Worm (Caenorhabditis elegans) whole organism, late embryonic: ENCODE measurements around the gene clec-214.

Experiments
- C08G9.2 ChIP-seq: sonication (generic microtip); optimal IDR thresholded peaks from 2 replicates; lab custom pipeline; 2016; ENCODE audit warnings: mild to moderate bottlenecking, missing genetic modification characterization, moderate library complexity, missing compliant biosample characterization
- K02D7.2 ChIP-seq: sonication (generic microtip); optimal IDR thresholded peaks from 2 replicates; lab custom pipeline; 2017; ENCODE audit warnings: mild to moderate bottlenecking, missing genetic modification characterization, missing compliant biosample characterization
- T23F11.4 ChIP-seq: fragments of 200-800 bp; sonication (Bioruptor generic); optimal IDR thresholded peaks from 2 replicates; lab custom pipeline; 2018; ENCODE audit warnings: mild to moderate bottlenecking, missing genetic modification characterization, missing compliant biosample characterization
- ahr-1 ChIP-seq: sonication (generic microtip); optimal IDR thresholded peaks from 2 replicates; lab custom pipeline; 2016; ENCODE audit warnings: missing genetic modification characterization, missing compliant biosample characterization
- ceh-14 ChIP-seq: sonication (generic microtip); optimal IDR thresholded peaks from 2 replicates; lab custom pipeline; 2016; ENCODE audit warnings: missing genotype, missing genetic modification characterization, missing compliant biosample characterization
- ceh-18 ChIP-seq: sonication (generic microtip); optimal IDR thresholded peaks from 2 replicates; lab custom pipeline; 2016; ENCODE audit warnings: missing genetic modification characterization, missing compliant biosample characterization
- ceh-19 ChIP-seq: fragments of 200-800 bp; sonication (Bioruptor generic); optimal IDR thresholded peaks from 2 replicates; lab custom pipeline; 2018; ENCODE audit warnings: mild to moderate bottlenecking, missing genetic modification characterization, missing compliant biosample characterization
- ceh-2 ChIP-seq: sonication (generic microtip); optimal IDR thresholded peaks from 2 replicates; lab custom pipeline; 2016; ENCODE audit warnings: missing genotype, missing genetic modification characterization, missing compliant biosample characterization
- ceh-22 ChIP-seq: sonication (generic microtip); optimal IDR thresholded peaks from 2 replicates; lab custom pipeline; 2017; ENCODE audit warnings: missing biosample characterization, missing genetic modification characterization
- ceh-30 ChIP-seq: fragments of 150-350 bp; optimal IDR thresholded peaks from 2 replicates; lab custom pipeline; 2014; ENCODE audit warnings: missing biosample characterization, missing genetic modification characterization
- ceh-31 ChIP-seq: sonication (generic microtip); optimal IDR thresholded peaks from 2 replicates; lab custom pipeline; 2016; ENCODE audit warnings: missing genetic modification characterization, missing compliant biosample characterization
- ceh-48 ChIP-seq: sonication (generic microtip); optimal IDR thresholded peaks from 2 replicates; lab custom pipeline; 2016; ENCODE audit warnings: missing genetic modification characterization, inconsistent platforms, missing compliant biosample characterization
- ceh-6 ChIP-seq: fragments of 200-800 bp; sonication (Bioruptor generic); optimal IDR thresholded peaks from 2 replicates; lab custom pipeline; 2018; ENCODE audit warnings: mild to moderate bottlenecking, missing genetic modification characterization, missing compliant biosample characterization
- ceh-9 ChIP-seq: sonication (generic microtip); optimal IDR thresholded peaks from 2 replicates; lab custom pipeline; 2016; ENCODE audit warnings: mild to moderate bottlenecking, missing genetic modification characterization, inconsistent platforms, missing compliant biosample characterization
- che-1 ChIP-seq: sonication (generic microtip); optimal IDR thresholded peaks from 2 replicates; lab custom pipeline; 2016; ENCODE audit warnings: mild to moderate bottlenecking, missing genetic modification characterization, missing compliant biosample characterization
- dve-1 ChIP-seq: sonication (generic microtip); optimal IDR thresholded peaks from 2 replicates; lab custom pipeline; 2017; ENCODE audit warnings: antibody characterized with exemption, mild to moderate bottlenecking, missing genetic modification characterization, missing compliant biosample characterization
- elt-2 ChIP-seq: sonication (generic microtip); optimal IDR thresholded peaks from 2 replicates; lab custom pipeline; 2016; ENCODE audit warnings: missing genetic modification reagents, missing genetic modification characterization, missing compliant biosample characterization
- elt-4 ChIP-seq: sonication (generic microtip); optimal IDR thresholded peaks from 2 replicates; lab custom pipeline; 2016; ENCODE audit warnings: missing genetic modification characterization, missing compliant biosample characterization
- eyg-1 ChIP-seq: sonication (generic microtip); optimal IDR thresholded peaks from 2 replicates; lab custom pipeline; 2016; ENCODE audit warnings: missing genotype, missing genetic modification characterization, missing compliant biosample characterization
- fkh-6 ChIP-seq: sonication (generic microtip); optimal IDR thresholded peaks from 2 replicates; lab custom pipeline; 2016; ENCODE audit warnings: missing genetic modification characterization, missing compliant biosample characterization
- gmeb-2 ChIP-seq: sonication (generic microtip); optimal IDR thresholded peaks from 2 replicates; lab custom pipeline; 2016; ENCODE audit warnings: missing genetic modification characterization, inconsistent platforms, missing compliant biosample characterization
- hlh-13 ChIP-seq: fragments of 200-800 bp; sonication (Bioruptor generic); optimal IDR thresholded peaks from 2 replicates; lab custom pipeline; 2018; ENCODE audit warnings: mild to moderate bottlenecking, missing genetic modification characterization, missing compliant biosample characterization
- hlh-30 ChIP-seq: sonication (generic microtip); optimal IDR thresholded peaks from 2 replicates; lab custom pipeline; 2017; ENCODE audit warnings: antibody characterized with exemption, missing genetic modification characterization, missing compliant biosample characterization; ENCODE audit not compliant: insufficient read depth
- hlh-6 ChIP-seq: sonication (generic microtip); optimal IDR thresholded peaks from 2 replicates; lab custom pipeline; 2016; ENCODE audit warnings: missing genotype, missing genetic modification characterization, missing compliant biosample characterization
- lin-11 ChIP-seq: fragments of 200-800 bp; sonication (Bioruptor generic); optimal IDR thresholded peaks from 2 replicates; lab custom pipeline; 2018; ENCODE audit warnings: mild to moderate bottlenecking, missing genetic modification characterization, missing compliant biosample characterization
- madf-2 ChIP-seq: sonication (generic microtip); optimal IDR thresholded peaks from 2 replicates; lab custom pipeline; 2017; ENCODE audit warnings: missing genetic modification characterization, missing compliant biosample characterization
- mec-3 ChIP-seq: sonication (generic microtip); optimal IDR thresholded peaks from 2 replicates; lab custom pipeline; 2016; ENCODE audit warnings: borderline replicate concordance, missing genetic modification characterization, missing compliant biosample characterization
- nfya-1 ChIP-seq: sonication (generic microtip); optimal IDR thresholded peaks from 2 replicates; lab custom pipeline; 2017; ENCODE audit warnings: missing genetic modification characterization, mild to moderate bottlenecking, missing compliant biosample characterization, antibody characterized with exemption, moderate library complexity
- nhr-11 ChIP-seq: fragments of 150-350 bp; optimal IDR thresholded peaks from 2 replicates; lab custom pipeline; 2014; ENCODE audit warnings: missing biosample characterization, missing genetic modification characterization
- nhr-232 ChIP-seq: sonication (generic microtip); optimal IDR thresholded peaks from 2 replicates; lab custom pipeline; 2016; ENCODE audit warnings: missing genetic modification characterization, missing compliant biosample characterization
- npax-4 ChIP-seq: sonication (generic microtip); optimal IDR thresholded peaks from 2 replicates; lab custom pipeline; 2016; ENCODE audit warnings: missing genetic modification characterization, missing compliant biosample characterization
- pag-3 ChIP-seq: sonication (generic microtip); optimal IDR thresholded peaks from 2 replicates; lab custom pipeline; 2016; ENCODE audit warnings: missing compliant biosample characterization, missing genetic modification characterization, borderline replicate concordance
- pax-1 ChIP-seq: fragments of 150-350 bp; optimal IDR thresholded peaks from 2 replicates; lab custom pipeline; 2014; ENCODE audit warnings: missing biosample characterization, missing genetic modification characterization
- pha-2 ChIP-seq: sonication (generic microtip); optimal IDR thresholded peaks from 2 replicates; lab custom pipeline; 2017; ENCODE audit warnings: mild to moderate bottlenecking, missing genetic modification characterization, missing compliant biosample characterization
- pqm-1 ChIP-seq: sonication (generic microtip); optimal IDR thresholded peaks from 2 replicates; lab custom pipeline; 2016; ENCODE audit warnings: missing genetic modification characterization, missing compliant biosample characterization
- pros-1 ChIP-seq: fragments of 150-350 bp; optimal IDR thresholded peaks from 2 replicates; lab custom pipeline; 2014; ENCODE audit warnings: missing biosample characterization, missing genetic modification reagents, missing genetic modification characterization
- ref-2 ChIP-seq: sonication (generic microtip); optimal IDR thresholded peaks from 2 replicates; lab custom pipeline; 2016; ENCODE audit warnings: missing genetic modification characterization, missing compliant biosample characterization
- rnt-1 ChIP-seq: sonication (generic microtip); optimal IDR thresholded peaks from 2 replicates; lab custom pipeline; 2016; ENCODE audit warnings: missing genetic modification characterization, missing compliant biosample characterization
- sox-2 ChIP-seq: fragments of 200-800 bp; sonication (Bioruptor generic); IDR thresholded peaks from 2 replicates; pipeline ENCODE4 v1.3.6; 2022; ENCODE audit warnings: missing genetic modification reagents, missing genetic modification characterization, missing compliant biosample characterization
- syd-9 ChIP-seq: sonication (generic microtip); optimal IDR thresholded peaks from 2 replicates; lab custom pipeline; 2016; ENCODE audit warnings: mild to moderate bottlenecking, missing genetic modification characterization, moderate library complexity, missing compliant biosample characterization
- tbx-7 ChIP-seq: sonication (generic microtip); optimal IDR thresholded peaks from 2 replicates; lab custom pipeline; 2016; ENCODE audit warnings: missing genotype, missing genetic modification characterization, missing compliant biosample characterization
- unc-3 ChIP-seq, 2 experiments: fragments of 200-800 bp in 1 of 2; sonication (Bioruptor generic) in 1 of 2; sonication (generic microtip) in 1 of 2; conservative IDR thresholded peaks in 1 of 2; optimal IDR thresholded peaks in 1 of 2; 2 replicates each; pipeline versions ENCODE4 v1.3.6 to Lab custom; 2016 to 2022; ENCODE audit warnings: missing compliant biosample characterization in 2 of 2, missing genetic modification characterization in 2 of 2, missing genetic modification reagents in 1 of 2
- unc-42 ChIP-seq: sonication (generic microtip); optimal IDR thresholded peaks from 2 replicates; lab custom pipeline; 2016; ENCODE audit warnings: missing genotype, missing genetic modification characterization, missing compliant biosample characterization
- unc-55 ChIP-seq: sonication (generic microtip); optimal IDR thresholded peaks from 2 replicates; lab custom pipeline; 2017; ENCODE audit warnings: missing biosample characterization, missing genetic modification reagents, missing genetic modification characterization
- zip-5 ChIP-seq: sonication (generic microtip); optimal IDR thresholded peaks from 2 replicates; lab custom pipeline; 2016; ENCODE audit warnings: missing genetic modification characterization, missing compliant biosample characterization

The clec-214 gene

ce11 chrV:7604858-7605257, 5.3 kb upstream of the clec-214 start, which contains the start of gene clec-213:
Gene clec-213, plus strand, starts transcription at chrV:7605158.
- TF ChIP-seq eyg-1 (tag; lab: Kevin White, UChicago) (no peak), K02D7.2 (no peak), rnt-1 (no peak), unc-3 (GFP tag; conservative IDR thresholded peaks at IDR 0.05; lab: Robert Waterston, UW) (no peak), unc-3 (tag; optimal IDR thresholded peaks at IDR 0.05; lab: Kevin White, UChicago) (no peak), pqm-1 (tag; lab: Kevin White, UChicago) (no peak), sox-2 (no peak), ahr-1 (tag; lab: Kevin White, UChicago) (no peak), che-1 (tag; lab: Kevin White, UChicago) (no peak), npax-4 (no peak), pha-2 (tag; lab: Kevin White, UChicago) (no peak), lin-11 (tag; lab: Kevin White, UChicago) (no peak), ceh-2 (tag; lab: Kevin White, UChicago) (no peak), nfya-1 (no peak), hlh-13 (GFP tag; lab: Kevin White, UChicago) (no peak), C08G9.2 (no peak), T23F11.4 (GFP tag; lab: Kevin White, UChicago) (no peak), ceh-9 (tag; lab: Kevin White, UChicago) (no peak)

- no peak for TF ChIP-seq pqm-1 (tag; lab: Kevin White, UChicago)
- no peak for TF ChIP-seq pha-2 (tag; lab: Kevin White, UChicago)
- no peak for TF ChIP-seq ceh-14 (tag; lab: Kevin White, UChicago)
- no peak for TF ChIP-seq dve-1 (tag; lab: Kevin White, UChicago)
- no peak for TF ChIP-seq hlh-6
- no peak for TF ChIP-seq ceh-48 (tag; lab: Kevin White, UChicago)
- no peak for TF ChIP-seq ceh-22 (tag; lab: Kevin White, UChicago)
- TF ChIP-seq elt-4 (tag; lab: Kevin White, UChicago): no peak
- TF ChIP-seq pax-1: no peak
- TF ChIP-seq che-1 (tag; lab: Kevin White, UChicago): no peak
- TF ChIP-seq ceh-2 (tag; lab: Kevin White, UChicago): no peak
- TF ChIP-seq mec-3: no peak
- TF ChIP-seq ceh-31: no peak
- TF ChIP-seq, all 69 proteins: peak for 0
Measured at ce11 chrV:7612044-7612443, 1.9 kb downstream of the clec-214 start, which contains the start of gene clec-215. Gene clec-215, plus strand, starts transcription at chrV:7612344.

- TF ChIP-seq madf-2 (no peak), ceh-48 (tag; lab: Kevin White, UChicago) (no peak), ceh-19 (GFP tag; lab: Kevin White, UChicago) (no peak), che-1 (tag; lab: Kevin White, UChicago) (no peak), ref-2 (tag; lab: Kevin White, UChicago) (no peak), eyg-1 (tag; lab: Kevin White, UChicago) (no peak), syd-9 (no peak), fkh-6 (tag; lab: Kevin White, UChicago) (no peak), hlh-30 (tag; lab: Kevin White, UChicago) (no peak), zip-5 (tag; lab: Kevin White, UChicago) (no peak), lin-11 (tag; lab: Kevin White, UChicago) (no peak), pros-1 (no peak), ceh-18 (no peak), sox-2 (no peak), ceh-31 (no peak), ahr-1 (tag; lab: Kevin White, UChicago) (no peak)
Measured at ce11 chrV:7618114-7618513, 7.9 kb downstream of the clec-214 start, which contains the start of gene C50E3.15. Gene C50E3.15, plus strand, starts transcription at chrV:7618414.

ce11 chrV:7622011-7622465, 11.9 kb downstream of the clec-214 start, which contains the start of gene C50E3.12:
Gene C50E3.12, minus strand, starts transcription at chrV:7622061.
- TF ChIP-seq ceh-2 (tag; lab: Kevin White, UChicago) (no peak), pax-1 (no peak), gmeb-2 (tag; lab: Kevin White, UChicago) (no peak), unc-55 (no peak), tbx-7 (no peak), nhr-232 (tag; lab: Kevin White, UChicago) (no peak), unc-42 (no peak), ceh-6 (no peak), pag-3 (no peak), ceh-48 (tag; lab: Kevin White, UChicago) (no peak), K02D7.2 (no peak), ceh-22 (tag; lab: Kevin White, UChicago) (no peak), ceh-30 (tag; lab: Kevin White, UChicago) (no peak), zip-5 (tag; lab: Kevin White, UChicago) (no peak), elt-2 (tag; lab: Kevin White, UChicago) (no peak), nhr-11 (tag; lab: Kevin White, UChicago) (no peak), ceh-9 (tag; lab: Kevin White, UChicago) (no peak)
- TF ChIP-seq, all 69 proteins: peak for 0
